Fruit fly (Drosophila melanogaster) whole organism, embryonic: ENCODE measurements around the gene Patsas.

Experiments
- Atf3 ChIP-seq: fragments of 200-800 bp; sonication (Bioruptor generic); optimal IDR thresholded peaks from 3 replicates; lab custom pipeline; 2016; ENCODE audit warnings: missing biosample characterization, missing genetic modification characterization
- CG12299 ChIP-seq: fragments of 200-800 bp; sonication (Bioruptor generic); optimal IDR thresholded peaks from 2 replicates; lab custom pipeline; 2018; ENCODE audit warnings: missing biosample characterization, mild to moderate bottlenecking, missing genetic modification characterization
- CG7745 ChIP-seq: fragments of 200-800 bp; sonication (Bioruptor generic); optimal IDR thresholded peaks from 2 replicates; lab custom pipeline; 2018; ENCODE audit warnings: missing biosample characterization, mild to moderate bottlenecking, missing genetic modification characterization, moderate library complexity
- Dll ChIP-seq: fragments of 200-800 bp; sonication (Bioruptor generic); IDR thresholded peaks from 4 replicates; pipeline ENCODE4 v1.3.6; 2022; ENCODE audit warnings: missing biosample characterization, missing genetic modification characterization; ENCODE audit not compliant: partially characterized antibody
- dmrt11E ChIP-seq: fragments of 200-800 bp; sonication (Bioruptor generic); optimal IDR thresholded peaks from 3 replicates; lab custom pipeline; 2018; ENCODE audit warnings: missing biosample characterization, mild to moderate bottlenecking, missing genetic modification characterization, moderate library complexity
- dpn ChIP-seq, 2 experiments: fragments of 200-800 bp; sonication (Bioruptor generic); optimal IDR thresholded peaks; 3 replicates each; lab custom pipeline; 2016; ENCODE audit warnings: missing biosample characterization in 2 of 2, missing genetic modification characterization in 2 of 2
- ewg ChIP-seq: fragments of 200-800 bp; sonication (Bioruptor generic); optimal IDR thresholded peaks from 3 replicates; lab custom pipeline; 2017; ENCODE audit warnings: mild to moderate bottlenecking, missing biosample characterization, missing genetic modification reagents, missing genetic modification characterization
- fru ChIP-seq: fragments of >200 bp; optimal IDR thresholded peaks from 2 replicates; lab custom pipeline; 2017
- ind ChIP-seq: fragments of 200-800 bp; sonication (Bioruptor generic); optimal IDR thresholded peaks from 3 replicates; lab custom pipeline; 2016; ENCODE audit warnings: missing biosample characterization, missing genetic modification characterization

- TF ChIP-seq Atf3 (GFP tag; lab: Kevin White, UChicago) (no peak), dmrt11E (tag; lab: Kevin White, UChicago) (no peak), ewg (no peak), dpn (GFP tag; optimal IDR thresholded peaks at IDR 0.05; lab: Kevin White, UChicago) (no peak), CG7745 (tag; lab: Kevin White, UChicago) (no peak), ind (GFP tag; lab: Kevin White, UChicago) (no peak), CG12299 (tag; lab: Kevin White, UChicago) (no peak), fru (lab: Kevin White, UChicago) (no peak), Dll (GFP tag; lab: Robert Waterston, UW) (no peak)
Measured at dm6 chr2L:12134125-12134378, 31.0 kb upstream of the Patsas start.
